Fruit fly (Drosophila melanogaster) whole organism, prepupa: Measurements from ENCODE around the gene CG12011.

Experiments
- Blimp-1 ChIP-seq: fragments of 200-800 bp; sonication (Bioruptor generic); optimal IDR thresholded peaks from 3 replicates; lab custom pipeline; 2017; ENCODE audit warnings: missing biosample characterization, missing genetic modification characterization, mild to moderate bottlenecking, moderate library complexity, missing genetic modification reagents
- CG10631 ChIP-seq: fragments of 200-800 bp; sonication (Bioruptor generic); optimal IDR thresholded peaks from 2 replicates; lab custom pipeline; 2016; ENCODE audit warnings: missing biosample characterization, missing genetic modification characterization
- CG10669 ChIP-seq: fragments of 200-800 bp; sonication (Bioruptor generic); optimal IDR thresholded peaks from 3 replicates; lab custom pipeline; 2018; ENCODE audit warnings: missing biosample characterization, mild to moderate bottlenecking, missing genetic modification characterization, moderate library complexity
- CG11294 ChIP-seq: fragments of 200-800 bp; sonication (Bioruptor generic); IDR thresholded peaks from 2 replicates; pipeline ENCODE4 v1.3.6; 2022; ENCODE audit warnings: missing biosample characterization, missing genetic modification characterization
- CG11762 ChIP-seq: fragments of 200-800 bp; sonication (Bioruptor generic); optimal IDR thresholded peaks from 3 replicates; lab custom pipeline; 2016; ENCODE audit warnings: missing biosample characterization, missing genetic modification characterization; ENCODE audit not compliant: insufficient read depth
- CG11902 ChIP-seq: fragments of 200-800 bp; sonication (Bioruptor generic); optimal IDR thresholded peaks from 3 replicates; lab custom pipeline; 2016; ENCODE audit warnings: missing biosample characterization, missing genetic modification characterization
- CG15336 ChIP-seq: fragments of 200-800 bp; sonication (Bioruptor generic); IDR thresholded peaks from 2 replicates; pipeline ENCODE4 v1.3.6; 2022; ENCODE audit warnings: missing biosample characterization, missing genetic modification characterization
- CG16779 ChIP-seq: fragments of 200-800 bp; sonication (Bioruptor generic); optimal IDR thresholded peaks from 3 replicates; lab custom pipeline; 2017; ENCODE audit warnings: missing biosample characterization, mild to moderate bottlenecking, missing genetic modification characterization
- CG3032 ChIP-seq: fragments of 200-800 bp; optimal IDR thresholded peaks from 2 replicates; lab custom pipeline; 2019; ENCODE audit warnings: missing biosample characterization, mild to moderate bottlenecking, missing genetic modification characterization, moderate library complexity
- CG32006 ChIP-seq: fragments of 200-800 bp; sonication (Bioruptor generic); optimal IDR thresholded peaks from 3 replicates; lab custom pipeline; 2017; ENCODE audit warnings: missing biosample characterization, mild to moderate bottlenecking, missing genetic modification characterization
- CG34406 ChIP-seq: fragments of 200-800 bp; sonication (Bioruptor generic); optimal IDR thresholded peaks from 3 replicates; lab custom pipeline; 2016; ENCODE audit warnings: missing biosample characterization, missing genetic modification characterization
- CG3919 ChIP-seq: fragments of 200-800 bp; sonication (Bioruptor generic); optimal IDR thresholded peaks from 3 replicates; lab custom pipeline; 2016; ENCODE audit warnings: missing biosample characterization, missing genetic modification characterization
- CG4318 ChIP-seq: fragments of 200-800 bp; sonication (Bioruptor generic); optimal IDR thresholded peaks from 3 replicates; lab custom pipeline; 2017; ENCODE audit warnings: missing biosample characterization, mild to moderate bottlenecking, missing genetic modification characterization
- CG6276 ChIP-seq: fragments of 200-800 bp; sonication (Bioruptor generic); optimal IDR thresholded peaks from 2 replicates; lab custom pipeline; 2017; ENCODE audit warnings: missing biosample characterization, mild to moderate bottlenecking, missing genetic modification characterization
- CG6792 ChIP-seq: fragments of 200-800 bp; sonication (Bioruptor generic); optimal IDR thresholded peaks from 3 replicates; lab custom pipeline; 2016; ENCODE audit warnings: missing biosample characterization, missing genetic modification characterization
- CG6854 ChIP-seq: fragments of 200-800 bp; sonication (Bioruptor generic); optimal IDR thresholded peaks from 2 replicates; lab custom pipeline; 2017; ENCODE audit warnings: missing biosample characterization, mild to moderate bottlenecking, missing genetic modification characterization
- CG7368 ChIP-seq: fragments of 200-800 bp; sonication (Bioruptor generic); optimal IDR thresholded peaks from 3 replicates; lab custom pipeline; 2016; ENCODE audit warnings: missing biosample characterization, missing genetic modification characterization
- CG8119 ChIP-seq: fragments of 200-800 bp; sonication (Bioruptor generic); IDR thresholded peaks from 3 replicates; pipeline ENCODE4 v1.3.6; 2022; ENCODE audit warnings: missing biosample characterization, missing genetic modification characterization
- CG8319 ChIP-seq: fragments of 200-800 bp; sonication (Bioruptor generic); optimal IDR thresholded peaks from 3 replicates; lab custom pipeline; 2016; ENCODE audit warnings: missing biosample characterization, missing genetic modification characterization
- CG8632 ChIP-seq: fragments of 200-800 bp; sonication (Bioruptor generic); optimal IDR thresholded peaks from 3 replicates; lab custom pipeline; 2016; ENCODE audit warnings: missing biosample characterization, missing genetic modification characterization
- CG9139 ChIP-seq: fragments of 200-800 bp; sonication (Bioruptor generic); optimal IDR thresholded peaks from 3 replicates; lab custom pipeline; 2017; ENCODE audit warnings: missing biosample characterization, mild to moderate bottlenecking, missing genetic modification characterization
- Eip75B ChIP-seq: fragments of 200-800 bp; sonication (Bioruptor generic); optimal IDR thresholded peaks from 3 replicates; lab custom pipeline; 2016; ENCODE audit warnings: missing biosample characterization, missing genetic modification characterization
- Eip78C ChIP-seq: fragments of 200-800 bp; sonication (Bioruptor generic); peaks from one replicate; lab custom pipeline; 2016; ENCODE audit warnings: missing biosample characterization, missing genetic modification characterization
- Ets21C ChIP-seq: fragments of 200-800 bp; sonication (Bioruptor generic); optimal IDR thresholded peaks from 3 replicates; lab custom pipeline; 2016; ENCODE audit warnings: missing biosample characterization, missing genetic modification characterization
- Ets96B ChIP-seq: fragments of 200-800 bp; optimal IDR thresholded peaks from 2 replicates; lab custom pipeline; 2019; ENCODE audit warnings: missing biosample characterization, mild to moderate bottlenecking, missing genetic modification characterization, moderate library complexity
- Gug ChIP-seq: fragments of 200-800 bp; sonication (Bioruptor generic); IDR thresholded peaks from 2 replicates; pipeline ENCODE4 v1.3.6; 2022; ENCODE audit warnings: missing biosample characterization, missing genetic modification characterization
- Hr38 ChIP-seq: sonication (Bioruptor generic); optimal IDR thresholded peaks from 2 replicates; lab custom pipeline; 2016; ENCODE audit warnings: missing biosample characterization, missing genetic modification characterization
- Lpt ChIP-seq: fragments of 200-800 bp; sonication (Bioruptor generic); optimal IDR thresholded peaks from 3 replicates; lab custom pipeline; 2016; ENCODE audit warnings: missing biosample characterization, missing genetic modification characterization
- OdsH ChIP-seq: fragments of 200-800 bp; sonication (Bioruptor generic); optimal IDR thresholded peaks from 3 replicates; lab custom pipeline; 2016; ENCODE audit warnings: missing biosample characterization, missing genetic modification characterization
- Smox ChIP-seq: fragments of 200-800 bp; sonication (Bioruptor generic); optimal IDR thresholded peaks from 3 replicates; lab custom pipeline; 2016; ENCODE audit warnings: missing biosample characterization, missing genetic modification characterization
- achi ChIP-seq: fragments of 200-800 bp; sonication (Bioruptor generic); optimal IDR thresholded peaks from 3 replicates; lab custom pipeline; 2016; ENCODE audit warnings: missing biosample characterization, missing genetic modification characterization
- acj6 ChIP-seq: fragments of 200-800 bp; sonication (Bioruptor generic); optimal IDR thresholded peaks from 3 replicates; lab custom pipeline; 2016; ENCODE audit warnings: missing biosample characterization, missing genetic modification characterization
- cyc ChIP-seq: fragments of 200-800 bp; sonication (Bioruptor generic); optimal IDR thresholded peaks from 3 replicates; lab custom pipeline; 2016; ENCODE audit warnings: missing biosample characterization, missing genetic modification characterization
- dac ChIP-seq: fragments of 200-800 bp; sonication (Bioruptor generic); optimal IDR thresholded peaks from 2 replicates; lab custom pipeline; 2017; ENCODE audit warnings: missing biosample characterization, mild to moderate bottlenecking, missing genetic modification characterization
- dsx ChIP-seq: fragments of 200-800 bp; optimal IDR thresholded peaks from 3 replicates; lab custom pipeline; 2019; ENCODE audit warnings: missing biosample characterization, mild to moderate bottlenecking, missing genetic modification characterization, moderate library complexity; ENCODE audit not compliant: poor library complexity, severe bottlenecking
- esn ChIP-seq: fragments of 200-800 bp; sonication (Bioruptor generic); optimal IDR thresholded peaks from 2 replicates; lab custom pipeline; 2016; ENCODE audit warnings: missing biosample characterization, mild to moderate bottlenecking, missing genetic modification characterization, moderate library complexity
- fd59A ChIP-seq: fragments of 200-800 bp; sonication (Bioruptor generic); optimal IDR thresholded peaks from 2 replicates; lab custom pipeline; 2017; ENCODE audit warnings: missing biosample characterization, mild to moderate bottlenecking, missing genetic modification characterization, missing genetic modification reagents
- lz ChIP-seq: fragments of 200-800 bp; sonication (Bioruptor generic); optimal IDR thresholded peaks from 3 replicates; lab custom pipeline; 2016; ENCODE audit warnings: missing biosample characterization, missing genetic modification characterization
- net ChIP-seq: fragments of 200-800 bp; sonication (Bioruptor generic); optimal IDR thresholded peaks from 3 replicates; lab custom pipeline; 2016; ENCODE audit warnings: missing biosample characterization, missing genetic modification characterization
- pdm3 ChIP-seq: fragments of 200-800 bp; sonication (Bioruptor generic); optimal IDR thresholded peaks from 3 replicates; lab custom pipeline; 2016; ENCODE audit warnings: missing biosample characterization, missing genetic modification characterization
- salr ChIP-seq, 2 experiments: fragments of 200-800 bp; sonication (Bioruptor generic); optimal IDR thresholded peaks; 3 replicates each; lab custom pipeline; 2016 to 2018; ENCODE audit warnings: missing biosample characterization in 2 of 2, missing genetic modification characterization in 2 of 2, mild to moderate bottlenecking in 1 of 2
- spab ChIP-seq: fragments of 200-800 bp; sonication (Bioruptor generic); optimal IDR thresholded peaks from 2 replicates; lab custom pipeline; 2017; ENCODE audit warnings: missing biosample characterization, mild to moderate bottlenecking, missing genetic modification characterization, missing genetic modification reagents
- ss ChIP-seq, 2 experiments: fragments of 200-800 bp; sonication (Bioruptor generic); optimal IDR thresholded peaks; 2 replicates in 1 of 2; 3 replicates in 1 of 2; lab custom pipeline; 2017 to 2018; ENCODE audit warnings: mild to moderate bottlenecking in 2 of 2, missing biosample characterization in 2 of 2, missing genetic modification characterization in 2 of 2, moderate library complexity in 1 of 2
- svp ChIP-seq: fragments of 200-800 bp; sonication (Bioruptor generic); peaks from one replicate; lab custom pipeline; 2016; ENCODE audit warnings: missing biosample characterization, missing genetic modification characterization
- topi ChIP-seq: fragments of 200-800 bp; sonication (Bioruptor generic); optimal IDR thresholded peaks from 3 replicates; lab custom pipeline; 2016; ENCODE audit warnings: missing biosample characterization, missing genetic modification characterization
- vri ChIP-seq: fragments of 200-800 bp; sonication (Bioruptor generic); optimal IDR thresholded peaks from 3 replicates; lab custom pipeline; 2016; ENCODE audit warnings: missing biosample characterization, mild to moderate bottlenecking, missing genetic modification characterization

CG12011 gene

DNA sequence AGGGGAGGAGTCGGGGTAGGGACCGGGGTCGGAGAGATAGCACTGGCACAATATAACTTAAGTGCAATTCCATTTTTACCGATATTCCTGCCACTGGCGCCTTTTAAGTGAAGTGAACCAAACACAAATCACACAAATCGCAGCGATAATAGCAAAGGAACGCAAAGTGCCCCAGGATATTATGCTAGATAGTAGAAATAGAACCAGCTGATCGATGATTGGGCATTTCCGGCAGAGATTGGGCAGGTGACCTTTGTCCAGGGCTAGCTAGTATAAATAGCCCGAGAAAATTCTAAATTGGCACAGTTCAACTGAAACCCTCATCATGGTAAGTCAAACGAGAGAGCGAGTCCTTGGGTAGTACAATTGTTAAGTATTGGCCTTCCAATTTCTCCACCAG is at the start of gene CG12011:
Gene CG12011 (plus strand): TSS at position 301 of the 400 bp plus-strand sequence.
- TF ChIP-seq dsx (GFP tag; lab: Kevin White, UChicago) (no peak), CG11902 (GFP tag; lab: Kevin White, UChicago) (no peak), CG10631 (GFP tag; lab: Kevin White, UChicago) (no peak), CG11294 (no peak), net (GFP tag; lab: Kevin White, UChicago) (no peak), Eip75B (GFP tag; lab: Kevin White, UChicago) (no peak), CG11762 (GFP tag; lab: Kevin White, UChicago) (no peak), spab (no peak), esn (GFP tag; lab: Kevin White, UChicago) (no peak), Hr38 (no peak), CG8319 (GFP tag; lab: Kevin White, UChicago) (no peak), CG3032 (no peak), ss (GFP tag; optimal IDR thresholded peaks at IDR 0.05; lab: Kevin White, UChicago) (no peak), Eip78C (GFP tag; lab: Kevin White, UChicago) (no peak), CG6792 (no peak), topi (GFP tag; lab: Kevin White, UChicago) (no peak), Blimp-1 (no peak)

DNA sequence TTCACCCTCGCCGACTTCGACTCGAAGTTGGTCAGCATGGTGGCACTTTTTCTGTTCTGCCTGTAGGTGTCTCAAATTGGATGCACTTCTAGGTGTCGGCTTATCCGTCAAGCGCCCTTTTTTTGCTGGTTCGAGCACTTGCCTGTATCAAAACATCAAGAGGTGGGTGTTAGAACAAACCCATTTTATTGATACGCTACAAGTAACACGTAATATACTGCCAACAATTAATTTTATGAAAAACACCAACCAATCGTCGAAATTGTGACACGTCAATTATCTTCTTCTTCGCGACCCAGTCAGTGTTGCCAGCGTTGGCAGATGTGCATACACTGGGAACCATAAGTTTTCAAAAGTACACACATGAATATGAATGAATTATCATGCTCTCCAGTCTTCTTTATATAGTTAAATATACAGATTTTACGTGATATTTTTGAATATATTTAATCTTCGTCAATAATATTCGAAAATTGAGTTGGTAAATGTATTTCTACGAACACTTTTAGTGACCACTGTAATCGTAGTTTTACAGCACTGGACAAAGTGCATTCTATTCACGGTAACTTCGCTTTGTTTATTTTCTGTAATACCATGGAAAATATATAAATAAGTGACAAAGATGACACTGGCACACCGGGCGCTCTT is 49.4 kb upstream of the CG12011 start, which contains the start of the genes alphaCOP and CG13919:
Gene alphaCOP (minus strand): TSS at position 280 of the 648 bp plus-strand sequence.
Gene CG13919 (plus strand): TSS at position 548 of the 648 bp plus-strand sequence.
- TF ChIP-seq CG16779 (peak; percentile 91), CG11294 (peak; percentile 97), spab (peak; percentile 89), Eip75B (GFP tag; lab: Kevin White, UChicago) (peak; percentile 96), CG34406 (GFP tag; lab: Kevin White, UChicago) (peak; percentile 97), CG6276 (GFP tag; lab: Kevin White, UChicago) (no peak), CG8119 (GFP tag; lab: Robert Waterston, UW) (peak; percentile 99), CG3919 (peak; percentile 96), svp (GFP tag; lab: Kevin White, UChicago) (peak; percentile 99), OdsH (GFP tag; lab: Kevin White, UChicago) (peak; percentile 99), CG8632 (GFP tag; lab: Kevin White, UChicago) (peak; percentile 98), CG8319 (GFP tag; lab: Kevin White, UChicago) (peak; percentile 96), Smox (GFP tag; lab: Kevin White, UChicago) (peak; percentile 97), cyc (GFP tag; lab: Kevin White, UChicago) (peak; percentile 96), CG7368 (GFP tag; lab: Kevin White, UChicago) (peak; percentile 91), achi (peak; percentile 97), Blimp-1 (peak; percentile 83), CG32006 (GFP tag; lab: Kevin White, UChicago) (peak; percentile 97), Gug (peak; percentile 96), Eip78C (GFP tag; lab: Kevin White, UChicago) (peak; percentile 100), Hr38 (peak; percentile 70), CG10669 (GFP tag; lab: Kevin White, UChicago) (peak; percentile 96), CG11762 (GFP tag; lab: Kevin White, UChicago) (peak; percentile 94), fd59A (peak; percentile 96), Ets21C (peak; percentile 95), vri (no peak), dsx (GFP tag; lab: Kevin White, UChicago) (peak; percentile 98), lz (GFP tag; lab: Kevin White, UChicago) (peak; percentile 98), salr (GFP tag; optimal IDR thresholded peaks at IDR 0.05; lab: Kevin White, UChicago) (peak; percentile 94), dac (peak; percentile 91), ss (GFP tag; optimal IDR thresholded peaks at IDR 0.05; lab: Kevin White, UChicago) (peak; percentile 94 to 97), Lpt (GFP tag; lab: Kevin White, UChicago) (peak; percentile 97), acj6 (GFP tag; lab: Kevin White, UChicago) (peak; percentile 99), CG6854 (GFP tag; lab: Kevin White, UChicago) (peak; percentile 82), CG4318 (GFP tag; lab: Kevin White, UChicago) (no peak), Ets96B (tag; lab: Kevin White, UChicago) (peak; percentile 95), net (GFP tag; lab: Kevin White, UChicago) (peak; percentile 96), CG9139 (GFP tag; lab: Kevin White, UChicago) (peak; percentile 95), CG3032 (peak; percentile 97), CG6792 (peak; percentile 97), CG15336 (peak; percentile 99), pdm3 (GFP tag; lab: Kevin White, UChicago) (peak; percentile 98), esn (GFP tag; lab: Kevin White, UChicago) (peak; percentile 98)
